Worm (Caenorhabditis elegans): ENCODE results near the gene C11H1.5.

C11H1.5 gene

ce11 chrX:14313627-14314026 is 10.6 kb upstream of the C11H1.5 start, which contains the start of gene prx-1:
Gene prx-1, plus strand, starts transcription at chrX:14313927.
- TF ChIP-seq nhr-80 (tag; optimal IDR thresholded peaks at IDR 0.05) (peak; percentile 27), F10E7.11 (tag; optimal IDR thresholded peaks at IDR 0.05) (no peak), nfya-1 (tag; optimal IDR thresholded peaks at IDR 0.05; ENCODE audit: borderline replicate concordance, insufficient read depth) (no peak)

- TF ChIP-seq K11D2.4 (GFP tag; IDR thresholded peaks at IDR 0.05), result 0 out of 2 replicates have a peak, but pooled peaks have one; percentile 30
- TF ChIP-seq ceh-40 (GFP tag; IDR thresholded peaks at IDR 0.05), result no peak
- peak; percentile 54 for TF ChIP-seq ZK185.1 (tag; optimal IDR thresholded peaks at IDR 0.05; ENCODE audit: poor library complexity, severe bottlenecking)
- no peak for TF ChIP-seq ets-4 (GFP tag; optimal IDR thresholded peaks at IDR 0.05)
- no peak for TF ChIP-seq attf-6 (GFP tag; IDR thresholded peaks at IDR 0.05)
- TF ChIP-seq snpc-4 (GFP tag; optimal IDR thresholded peaks at IDR 0.05), result peak; percentile 7
- peak in 2 of 4 experiments; percentile 11 to 36 for TF ChIP-seq snpc-4 (tag; optimal IDR thresholded peaks at IDR 0.05)
- peak; percentile 46 for TF ChIP-seq madf-10 (tag; optimal IDR thresholded peaks at IDR 0.05)
- TF ChIP-seq efl-1 (GFP tag; optimal IDR thresholded peaks at IDR 0.05), result no peak
- peak; percentile 40 for TF ChIP-seq gei-17 (GFP tag; optimal IDR thresholded peaks at IDR 0.05)
- no peak for TF ChIP-seq lin-35 (GFP tag; optimal IDR thresholded peaks at IDR 0.05)
- no peak for TF ChIP-seq tlf-1 (GFP tag; optimal IDR thresholded peaks at IDR 0.05)
- TF ChIP-seq let-607 (tag; optimal IDR thresholded peaks at IDR 0.05), result peak in 1 of 2 experiments; percentile 13
- TF ChIP-seq zim-3 (tag; optimal IDR thresholded peaks at IDR 0.05), result no peak
- TF ChIP-seq F49E8.2 (tag; optimal IDR thresholded peaks at IDR 0.05; ENCODE audit: insufficient read depth), result no peak
- no peak for TF ChIP-seq mcd-1 (GFP tag; IDR thresholded peaks at IDR 0.05)
- TF ChIP-seq F23B12.7 (tag; optimal IDR thresholded peaks at IDR 0.05; ENCODE audit: insufficient read depth), result peak; percentile 55
- TF ChIP-seq hrde-1 (tag; optimal IDR thresholded peaks at IDR 0.05; ENCODE audit: borderline replicate concordance), result no peak
- no peak for TF ChIP-seq fkh-3 (tag; optimal IDR thresholded peaks at IDR 0.05)
- TF ChIP-seq B0261.1 (tag; optimal IDR thresholded peaks at IDR 0.05), result no peak
- TF ChIP-seq lin-40 (tag; optimal IDR thresholded peaks at IDR 0.05), result peak; percentile 81
- TF ChIP-seq madf-3 (GFP tag; IDR thresholded peaks at IDR 0.05), result no peak
- peak; percentile 72 for TF ChIP-seq hmg-1.2 (GFP tag; IDR thresholded peaks at IDR 0.05)
- TF ChIP-seq ceh-27 (GFP tag; optimal IDR thresholded peaks at IDR 0.05), result peak; percentile 83
- no peak for TF ChIP-seq aptf-3 (GFP tag; IDR thresholded peaks at IDR 0.05)
- peak; percentile 70 for TF ChIP-seq nhr-80 (tag; optimal IDR thresholded peaks at IDR 0.05)
- no peak for TF ChIP-seq sea-2 (GFP tag; IDR thresholded peaks at IDR 0.05)
- peak; percentile 9 for TF ChIP-seq snpc-3.4 (tag; optimal IDR thresholded peaks at IDR 0.05)
- TF ChIP-seq attf-5 (GFP tag; optimal IDR thresholded peaks at IDR 0.05), result peak; percentile 66
Observed at ce11 chrX:14312416-14312815, 9.4 kb upstream of the C11H1.5 start.

DNA sequence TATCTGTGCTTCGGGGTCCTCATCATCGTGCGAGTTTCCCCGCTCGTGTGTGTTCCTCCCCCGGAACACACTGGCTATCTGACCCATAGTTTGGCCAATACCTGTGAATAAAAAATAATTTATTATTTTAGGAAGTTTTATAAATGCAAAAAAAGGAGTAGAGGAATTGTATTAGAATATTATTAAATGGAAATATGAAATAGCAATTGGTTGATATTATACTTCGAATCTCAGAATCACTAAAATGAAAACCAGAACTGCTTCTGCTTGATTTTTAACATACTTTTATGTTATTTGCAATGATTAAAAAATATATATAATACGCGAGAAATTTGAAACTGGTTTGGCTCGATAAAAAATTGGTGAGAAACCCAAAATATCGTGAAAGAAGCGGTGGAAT is 8.6 kb upstream of the C11H1.5 start, which contains the start of gene mgrn-1:
TSS of gene mgrn-1 (minus strand) at position 101 of the 400 bp plus-strand sequence.
- TF ChIP-seq nhr-90 (tag; optimal IDR thresholded peaks at IDR 0.05) (no peak), T07F8.4 (tag; optimal IDR thresholded peaks at IDR 0.05) (no peak), rpc-1 (optimal IDR thresholded peaks at IDR 0.05) (no peak), rpc-1 (tag; optimal IDR thresholded peaks at IDR 0.05) (no peak), ccch-3 (GFP tag; optimal IDR thresholded peaks at IDR 0.05) (no peak), C17E4.6 (GFP tag; IDR thresholded peaks at IDR 0.05) (no peak)
